Worm (Caenorhabditis elegans): ENCODE measurements around the gene ugt-16.

- TF ChIP-seq ama-1 (optimal IDR thresholded peaks at IDR 0.05) (no peak), fkh-10 (GFP tag; optimal IDR thresholded peaks at IDR 0.05) (no peak), nfya-1 (tag; optimal IDR thresholded peaks at IDR 0.05) (no peak), fkh-6 (tag; optimal IDR thresholded peaks at IDR 0.05) (no peak), tbx-2 (tag; optimal IDR thresholded peaks at IDR 0.05) (no peak), eyg-1 (tag; optimal IDR thresholded peaks at IDR 0.05) (no peak), rnt-1 (tag; optimal IDR thresholded peaks at IDR 0.05) (no peak), K02D7.2 (tag; optimal IDR thresholded peaks at IDR 0.05) (no peak), pros-1 (tag; optimal IDR thresholded peaks at IDR 0.05) (no peak)
Measured at ce11 chrV:12795196-12795595, 29.6 kb upstream of the ugt-16 start, which contains the start of gene ugt-4.

Measured in whole organism, late embryonic.